Fruit fly (Drosophila melanogaster) whole organism, wandering third instar larva: ENCODE data around the gene CG10333.

ENCODE experiments used
- CG32264 ChIP-seq: fragments of 200-800 bp; sonication (Bioruptor generic); optimal IDR thresholded peaks from 2 replicates; lab custom pipeline; 2016; ENCODE audit warnings: missing biosample characterization, missing genetic modification characterization
- Dfd ChIP-seq: fragments of >200 bp; optimal IDR thresholded peaks from 2 replicates; lab custom pipeline; 2017; ENCODE audit warnings: missing biosample characterization, missing genetic modification characterization
- Mio ChIP-seq: sonication (Bioruptor generic); optimal IDR thresholded peaks from 2 replicates; lab custom pipeline; 2016; ENCODE audit warnings: missing biosample characterization, missing genetic modification characterization
- Sp1 ChIP-seq: fragments of 200-800 bp; sonication (Bioruptor generic); optimal IDR thresholded peaks from 3 replicates; lab custom pipeline; 2019; ENCODE audit warnings: missing biosample characterization, mild to moderate bottlenecking, missing genetic modification characterization, moderate library complexity
- h ChIP-seq: fragments of 200-800 bp; sonication (Bioruptor generic); optimal IDR thresholded peaks from 3 replicates; lab custom pipeline; 2016; ENCODE audit warnings: missing biosample characterization, mild to moderate bottlenecking, missing genetic modification characterization
- jim ChIP-seq: fragments of 175-275, 200-325 bp; sonication (Bioruptor generic); optimal IDR thresholded peaks from 2 replicates; lab custom pipeline; 2016; ENCODE audit warnings: missing biosample characterization, mild to moderate bottlenecking, missing genetic modification characterization
- psq ChIP-seq: fragments of 200-800 bp; sonication (Bioruptor generic); optimal IDR thresholded peaks from 3 replicates; lab custom pipeline; 2017; ENCODE audit warnings: missing biosample characterization, mild to moderate bottlenecking, missing genetic modification characterization, moderate library complexity

- TF ChIP-seq h: no peak
- TF ChIP-seq psq (GFP tag; lab: Kevin White, UChicago): no peak
- TF ChIP-seq Mio (GFP tag; lab: Kevin White, UChicago): no peak
- TF ChIP-seq CG32264: no peak
- no peak for TF ChIP-seq jim (GFP tag; lab: Kevin White, UChicago)
- no peak for TF ChIP-seq Dfd (GFP tag; lab: Kevin White, UChicago)
- no peak for TF ChIP-seq Sp1 (GFP tag; lab: Kevin White, UChicago)
Observed at dm6 chr2L:18629144-18629543, 22.5 kb downstream of the CG10333 start.
